Fruit fly (Drosophila melanogaster): ENCODE data around the gene Jon25Bii.

Jon25Bii gene

DNA sequence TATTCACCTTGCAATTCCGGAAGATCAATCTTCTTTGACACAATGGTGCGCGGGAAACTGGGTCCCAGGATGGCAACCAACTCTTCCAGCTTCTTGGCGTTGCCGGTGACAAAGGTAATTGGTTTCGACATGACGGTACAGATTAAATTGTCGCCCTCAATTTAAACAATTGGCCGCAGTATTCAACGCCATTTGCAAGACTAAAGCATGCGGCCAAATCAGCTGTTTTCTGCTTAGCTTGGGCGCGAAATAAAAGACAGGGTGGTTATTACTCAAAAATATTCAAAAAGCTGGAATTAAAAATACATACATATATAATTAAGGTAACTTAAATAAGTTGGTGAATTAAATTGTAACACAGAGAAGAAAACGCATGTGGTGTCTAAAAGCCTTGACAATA, 26.2 kb upstream of the Jon25Bii start, which contains the start of gene CG8891:
Gene CG8891 (minus strand): TSS at position 242 of the 400 bp plus-strand sequence.
- no peak for TF ChIP-seq noc (tag; optimal IDR thresholded peaks at IDR 0.05)

DNA sequence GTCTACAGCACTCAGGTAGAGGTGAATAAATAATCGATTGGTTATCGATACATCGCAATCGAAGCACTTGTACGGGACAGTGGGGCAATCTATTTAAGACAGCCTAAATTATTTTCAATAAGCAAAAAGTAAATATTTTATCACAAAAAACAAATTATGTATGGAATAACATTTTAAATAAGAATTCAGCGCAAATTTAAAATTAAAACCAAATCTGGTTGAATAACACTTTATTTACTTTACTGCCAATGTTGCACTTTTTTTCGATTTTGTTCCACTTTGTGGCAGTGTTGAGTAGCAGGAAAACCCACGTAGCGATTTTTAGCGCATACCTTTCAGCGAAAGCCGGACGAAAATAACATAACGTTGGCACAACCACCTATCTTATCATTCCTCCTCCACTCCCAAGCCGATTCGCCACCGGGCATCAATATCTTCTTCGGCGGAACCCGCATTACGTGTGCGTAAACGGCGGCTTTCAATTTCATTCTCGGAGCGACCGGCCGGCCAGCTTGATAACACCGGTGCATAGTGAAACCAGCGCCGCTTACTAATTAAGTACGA, 24.1 kb upstream of the Jon25Bii start, which contains the start of the genes Gmd and CG3792:
Gene Gmd (minus strand): TSS at position 36 of the 564 bp plus-strand sequence.
Gene CG3792 (plus strand): TSS at position 325 of the 564 bp plus-strand sequence.
- TF ChIP-seq noc (tag; optimal IDR thresholded peaks at IDR 0.05), result peak; percentile 87

DNA sequence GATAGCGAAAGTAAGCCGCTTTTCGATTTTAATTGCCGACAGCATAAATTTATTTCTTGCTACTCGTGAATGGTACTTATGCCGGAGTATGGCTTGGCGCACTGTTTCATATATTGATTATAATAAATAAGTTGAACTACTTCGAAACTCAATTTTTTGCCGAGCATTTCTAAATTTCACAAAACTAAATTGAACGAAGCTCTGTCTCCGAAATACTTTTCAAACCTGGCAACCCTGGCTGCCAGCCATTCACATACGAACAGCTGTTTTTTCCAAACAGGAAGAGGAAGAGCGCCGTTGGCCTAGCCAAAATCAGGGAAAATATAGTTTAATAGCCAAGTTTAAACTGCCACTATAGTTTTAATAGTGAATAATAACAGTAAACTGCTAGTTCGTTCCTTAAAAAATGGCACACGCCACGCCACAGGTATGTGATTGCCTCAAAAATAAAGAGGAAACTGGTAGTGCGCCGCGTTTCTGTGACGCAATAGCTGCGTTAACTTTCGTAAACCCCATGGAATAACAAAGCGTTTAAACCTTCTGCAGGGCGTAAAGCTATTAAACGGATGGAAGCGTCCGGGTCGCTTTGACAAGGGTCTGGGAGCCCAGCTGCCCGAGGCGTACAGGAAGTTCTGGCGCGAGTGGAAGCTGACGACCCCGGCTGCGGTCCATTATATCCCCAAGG, 20.9 kb upstream of the Jon25Bii start, which contains the start of gene mRpL28:
Gene mRpL28 (plus strand): TSS at position 246 of the 685 bp plus-strand sequence.
- no peak for TF ChIP-seq noc (tag; optimal IDR thresholded peaks at IDR 0.05)

dm6 chr2L:4971329-4971798, 18.4 kb upstream of the Jon25Bii start, which contains the start of gene CG14043:
TSS of gene CG14043 (plus strand) at chr2L:4971702.
- no peak for TF ChIP-seq noc (tag; optimal IDR thresholded peaks at IDR 0.05)

DNA sequence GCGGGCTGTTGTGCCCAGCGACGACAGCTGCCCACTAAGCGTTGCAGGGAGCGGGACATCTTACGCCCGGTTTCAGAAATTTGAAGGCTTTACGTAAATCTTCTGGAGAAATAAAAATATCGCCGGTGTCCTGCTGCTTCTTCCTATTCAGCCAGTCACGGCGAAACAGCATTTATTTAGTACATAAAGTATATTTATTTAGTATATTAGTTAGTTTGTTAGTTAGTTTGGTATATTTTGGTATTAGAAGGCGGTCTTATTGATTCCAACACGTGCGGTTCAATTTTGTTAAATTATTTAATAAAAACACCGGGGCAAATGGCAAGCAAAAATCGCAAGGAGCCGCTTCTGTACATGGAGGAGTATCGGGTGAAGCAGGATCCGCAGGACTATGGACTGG, 15.8 kb upstream of the Jon25Bii start, which contains the start of the genes Scox and Polr1C:
Gene Scox (minus strand): TSS at position 169 of the 400 bp plus-strand sequence.
Gene Polr1C (plus strand): TSS at position 238 of the 400 bp plus-strand sequence.
- TF ChIP-seq noc (tag; optimal IDR thresholded peaks at IDR 0.05), result no peak

- TF ChIP-seq noc (tag; optimal IDR thresholded peaks at IDR 0.05), result no peak
Observed at dm6 chr2L:4967511-4967910, 14.6 kb upstream of the Jon25Bii start, which contains the start of gene eIF3i. TSS of gene eIF3i (minus strand) at chr2L:4967775.

DNA sequence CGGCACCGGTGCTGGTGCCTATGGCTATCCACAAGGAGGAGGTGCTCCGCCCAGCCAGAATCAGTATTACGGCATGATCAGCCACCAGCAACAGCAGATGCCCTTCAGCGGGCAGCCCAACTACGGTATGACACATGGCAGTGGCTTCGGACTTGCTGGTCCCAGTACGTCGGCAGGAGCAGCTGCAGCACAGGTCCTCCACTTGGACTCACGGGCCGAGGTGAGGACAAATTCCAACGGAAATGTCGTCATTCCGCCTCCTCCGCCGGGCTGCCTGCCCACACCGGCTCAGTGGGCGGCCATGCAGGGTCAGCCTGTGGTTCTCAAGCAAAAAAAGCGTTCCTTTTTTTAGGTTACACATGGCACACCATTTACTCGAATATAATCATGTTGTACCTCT, 13.0 kb upstream of the Jon25Bii start:
- TF ChIP-seq noc (tag; optimal IDR thresholded peaks at IDR 0.05), result no peak

DNA sequence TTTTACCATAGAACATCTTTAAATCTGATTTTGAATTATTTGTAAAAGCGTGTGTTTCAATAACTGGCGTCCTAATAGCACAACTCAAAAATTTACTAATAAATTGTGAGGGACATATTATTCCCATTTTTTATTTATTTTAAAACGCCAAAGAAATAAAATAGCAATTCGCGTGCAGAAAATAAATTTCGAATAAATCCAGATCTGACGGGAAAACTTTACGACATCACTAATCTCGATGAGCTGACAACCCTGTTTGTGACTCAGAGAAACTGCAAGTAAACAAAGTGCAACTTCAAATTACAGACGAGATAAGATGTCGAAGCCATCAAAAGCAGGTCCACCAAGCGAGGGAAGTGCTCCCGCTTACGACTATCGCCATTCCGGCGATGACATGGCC, 12.5 kb upstream of the Jon25Bii start, which contains the start of gene CG34125:
Gene CG34125 (plus strand): TSS at position 254 of the 400 bp plus-strand sequence.
- no peak for TF ChIP-seq noc (tag; optimal IDR thresholded peaks at IDR 0.05)

- no peak for TF ChIP-seq noc (tag; optimal IDR thresholded peaks at IDR 0.05)
Observed at dm6 chr2L:4958111-4958510, 5.2 kb upstream of the Jon25Bii start, which contains the start of gene CG34124. TSS of gene CG34124 (plus strand) at chr2L:4958411.

dm6 chr2L:4955094-4955823, 2.3 kb upstream of the Jon25Bii start, which contains the start of the genes Jon25Bi and Marcal1:
TSS of gene Jon25Bi (minus strand) at chr2L:4955144.
TSS of gene Marcal1 (plus strand) at chr2L:4955509.
- TF ChIP-seq noc (tag; optimal IDR thresholded peaks at IDR 0.05), result no peak

DNA sequence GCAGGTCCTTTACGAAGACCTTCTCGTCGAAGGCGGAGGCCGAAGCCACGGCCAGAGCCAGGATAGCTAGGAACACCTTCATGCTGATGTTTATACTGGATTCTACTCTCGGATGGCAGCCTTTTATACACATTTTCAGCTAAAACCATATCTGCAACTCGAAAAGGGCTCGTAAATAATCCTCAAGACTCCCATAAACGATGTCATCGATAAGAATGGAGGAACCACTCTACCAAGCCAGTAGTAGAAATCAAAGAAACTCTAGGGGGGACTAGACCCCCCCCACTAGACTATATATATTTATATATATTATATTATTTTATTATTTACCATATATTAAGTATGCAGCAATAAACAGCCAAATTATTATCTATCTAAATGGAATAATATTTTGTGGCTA, 2.3 kb downstream of the Jon25Bii start, which contains the start of gene Jon25Biii:
Gene Jon25Biii (minus strand): TSS at position 101 of the 400 bp plus-strand sequence.
- TF ChIP-seq noc (tag; optimal IDR thresholded peaks at IDR 0.05), result peak; percentile 28

- TF ChIP-seq noc (tag; optimal IDR thresholded peaks at IDR 0.05), result no peak
Observed at dm6 chr2L:4949453-4950045, 3.4 kb downstream of the Jon25Bii start, which contains the start of gene jet. TSS of gene jet (minus strand) at chr2L:4949784.

DNA sequence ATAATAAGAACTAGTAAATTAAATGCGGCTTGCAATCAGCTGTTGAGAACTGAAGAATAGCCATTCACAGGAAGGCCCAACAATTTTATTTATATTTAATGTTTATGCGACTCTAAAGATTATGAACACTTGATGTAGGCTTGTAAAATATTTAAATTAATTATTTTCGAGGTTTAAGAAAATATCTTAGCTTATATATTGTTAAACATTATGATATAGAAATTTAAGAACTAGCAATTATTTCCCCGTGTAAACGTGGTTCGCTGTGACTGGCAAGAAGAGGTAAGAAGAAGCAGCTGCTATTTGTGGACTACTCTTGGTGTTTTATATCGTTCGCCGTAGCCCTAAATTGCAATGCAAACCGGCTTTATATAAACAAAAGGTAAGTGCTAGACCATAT, 7.6 kb downstream of the Jon25Bii start, which contains the start of the genes mRpL24 and betaggt-I:
Gene mRpL24 (minus strand): TSS at position 62 of the 400 bp plus-strand sequence.
Gene betaggt-I (plus strand): TSS at position 280 of the 400 bp plus-strand sequence.
- peak; percentile 97 for TF ChIP-seq noc (tag; optimal IDR thresholded peaks at IDR 0.05)

DNA sequence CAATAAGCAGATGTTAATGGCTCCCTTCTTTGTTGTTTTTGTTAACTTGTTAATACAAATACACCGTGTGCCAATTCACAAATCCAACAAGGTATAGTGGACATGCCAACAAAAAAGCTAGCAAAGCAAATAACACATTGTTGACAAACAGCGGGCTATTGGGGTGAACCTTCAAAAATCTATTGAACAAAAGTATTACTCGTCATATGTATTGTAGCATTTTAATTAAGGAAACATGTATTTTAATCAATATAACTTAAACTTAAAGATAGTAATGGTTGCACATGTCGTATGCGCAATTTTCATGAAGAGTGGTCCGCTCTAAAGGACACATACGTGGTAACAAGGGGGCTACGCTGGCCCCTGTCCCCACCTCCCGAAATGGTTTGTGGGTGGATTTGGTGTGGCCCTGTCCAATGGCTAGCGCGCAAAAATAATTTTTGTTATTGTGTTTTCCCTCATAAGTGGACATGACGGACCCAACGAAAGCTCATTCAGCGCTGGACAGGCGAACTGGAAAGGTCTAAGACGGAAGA, 10.6 kb downstream of the Jon25Bii start, which contains the start of gene synr:
Gene synr (plus strand): TSS at position 486 of the 536 bp plus-strand sequence.
- no peak for TF ChIP-seq noc (tag; optimal IDR thresholded peaks at IDR 0.05)
